Worm (Caenorhabditis elegans): Measurements from ENCODE around the gene dmd-9.

DNA sequence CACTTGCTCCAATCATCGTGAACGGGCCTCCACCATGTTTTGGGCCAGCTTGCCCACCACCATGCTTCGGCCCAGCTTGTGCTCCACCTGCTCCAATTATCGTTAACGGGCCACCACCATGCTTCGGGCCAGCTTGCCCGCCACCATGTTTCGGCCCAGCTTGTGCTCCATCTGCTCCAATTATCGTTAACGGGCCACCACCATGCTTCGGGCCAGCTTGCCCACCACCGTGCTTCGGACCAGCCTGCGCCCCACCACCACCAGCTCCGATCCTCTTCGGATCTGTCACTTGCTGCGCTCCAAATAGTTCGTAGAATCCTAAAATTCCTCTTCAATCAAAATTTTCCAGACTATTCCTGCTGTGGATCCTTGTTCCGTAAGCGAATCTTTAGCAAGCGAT lies 44.9 kb upstream of the dmd-9 start:
- TF ChIP-seq unc-62 (GFP tag; optimal IDR thresholded peaks at IDR 0.05) (no peak), egl-27 (tag; optimal IDR thresholded peaks at IDR 0.05) (no peak), unc-39 (tag; optimal IDR thresholded peaks at IDR 0.05) (no peak)

Data from whole organism, L2 larva.